Fruit fly (Drosophila melanogaster): Measurements from ENCODE around the gene CG32756.

- TF ChIP-seq CG8478 (optimal IDR thresholded peaks at IDR 0.05) (no peak), usp (GFP tag; optimal IDR thresholded peaks at IDR 0.05) (no peak), pan (optimal IDR thresholded peaks at IDR 0.05) (no peak)
These were observed 20.3 kb downstream of the CG32756 start, which contains the start of gene Grip for dm6 chrX:5965517-5966397.

Data from whole organism.